Fruit fly (Drosophila melanogaster): ENCODE results near the gene CG46320.

CG46320 gene

DNA sequence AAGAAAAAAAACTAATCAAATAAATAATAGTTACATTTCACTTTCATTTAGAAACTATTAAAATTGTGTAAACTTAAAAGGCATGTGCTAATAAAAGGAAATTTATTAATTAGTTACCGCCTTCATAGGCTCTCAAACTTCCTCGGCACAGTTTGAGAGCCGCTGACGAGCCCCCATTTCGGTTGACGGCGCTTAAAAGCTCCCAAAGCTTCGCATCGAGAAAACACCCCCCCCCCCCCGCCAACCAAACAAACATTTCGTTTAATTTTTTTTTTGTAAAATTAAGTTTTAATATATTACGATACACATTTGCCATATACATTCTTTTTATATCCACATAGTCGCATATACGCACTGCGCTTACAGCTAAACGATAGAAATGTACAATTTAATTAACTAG lies 133.4 kb downstream of the CG46320 start:
- TF ChIP-seq noc (tag; optimal IDR thresholded peaks at IDR 0.05) = no peak

Measured in whole organism, larva.